Worm (Caenorhabditis elegans) whole organism, early embryonic: ENCODE measurements around the gene col-173.

Source experiments
- F13C5.2 ChIP-seq: sonication (generic microtip); optimal IDR thresholded peaks from 2 replicates; lab custom pipeline; 2017; ENCODE audit warnings: mild to moderate bottlenecking, missing genetic modification characterization, inconsistent platforms, missing compliant biosample characterization
- aly-1 ChIP-seq: sonication (generic microtip); optimal IDR thresholded peaks from 2 replicates; lab custom pipeline; 2016; ENCODE audit warnings: missing genetic modification characterization, missing compliant biosample characterization
- ama-1 ChIP-seq: fragments of 150-350 bp; optimal IDR thresholded peaks from 2 replicates; lab custom pipeline; 2014
- ceh-13 ChIP-seq: fragments of 200-800 bp; sonication (Bioruptor generic); optimal IDR thresholded peaks from 2 replicates; lab custom pipeline; 2018; ENCODE audit warnings: mild to moderate bottlenecking, missing genetic modification characterization, missing compliant biosample characterization
- flt-1 ChIP-seq: fragments of 200-800 bp; sonication (Bioruptor generic); IDR thresholded peaks from 2 replicates; pipeline ENCODE4 v1.3.6; 2022; ENCODE audit warnings: missing genetic modification characterization, missing compliant biosample characterization
- hmbx-1 ChIP-seq: sonication (generic microtip); optimal IDR thresholded peaks from 2 replicates; lab custom pipeline; 2016; ENCODE audit warnings: mild to moderate bottlenecking, missing genetic modification characterization, missing compliant biosample characterization
- hmg-4 ChIP-seq: fragments of 200-800 bp; sonication (Bioruptor generic); optimal IDR thresholded peaks from 2 replicates; lab custom pipeline; 2018; ENCODE audit warnings: mild to moderate bottlenecking, missing genetic modification characterization, missing compliant biosample characterization
- pes-1 ChIP-seq: fragments of 200-800 bp; sonication (Bioruptor generic); IDR thresholded peaks from 2 replicates; pipeline ENCODE4 v1.3.6; 2022; ENCODE audit warnings: missing genetic modification reagents, missing genetic modification characterization, missing compliant biosample characterization
- scrt-1 ChIP-seq: fragments of 200-800 bp; sonication (Bioruptor generic); IDR thresholded peaks from 2 replicates; pipeline ENCODE4 v1.3.6; 2022; ENCODE audit warnings: missing genetic modification characterization, missing compliant biosample characterization
- sea-1 ChIP-seq: fragments of 200-800 bp; sonication (Bioruptor generic); conservative IDR thresholded peaks from 2 replicates; pipeline ENCODE4 v1.3.6; 2022; ENCODE audit warnings: missing genetic modification characterization, missing compliant biosample characterization
- tbx-11 ChIP-seq: fragments of 200-800 bp; sonication (Bioruptor generic); IDR thresholded peaks from 2 replicates; pipeline ENCODE4 v1.3.6; 2022; ENCODE audit warnings: missing genetic modification characterization, missing compliant biosample characterization
- tbx-37 ChIP-seq: fragments of 200-800 bp; sonication (Bioruptor generic); conservative IDR thresholded peaks from 2 replicates; pipeline ENCODE4 v1.3.6; 2022; ENCODE audit warnings: missing genetic modification reagents, missing genetic modification characterization, missing compliant biosample characterization

- TF ChIP-seq tbx-37 (GFP tag; lab: Robert Waterston, UW): no peak
- TF ChIP-seq sea-1 (GFP tag; lab: Robert Waterston, UW): no peak
- TF ChIP-seq aly-1 (tag; lab: Kevin White, UChicago): no peak
- no peak for TF ChIP-seq tbx-11 (GFP tag; lab: Robert Waterston, UW)
- no peak for TF ChIP-seq flt-1 (GFP tag; lab: Robert Waterston, UW)
- no peak for TF ChIP-seq scrt-1 (GFP tag; lab: Robert Waterston, UW)
- no peak for TF ChIP-seq hmg-4 (GFP tag; lab: Kevin White, UChicago)
- no peak for TF ChIP-seq ceh-13
- TF ChIP-seq ama-1 (lab: Kevin White, UChicago): no peak
- no peak for TF ChIP-seq F13C5.2 (tag; lab: Kevin White, UChicago)
- TF ChIP-seq pes-1 (GFP tag; lab: Robert Waterston, UW): no peak
- no peak for TF ChIP-seq hmbx-1
Measured at ce11 chrX:6856793-6857192, 20.5 kb downstream of the col-173 start.
